Worm (Caenorhabditis elegans) whole organism, L1 larva: Measurements from ENCODE around the gene C47E8.1.

Experiments
- Y116A8C.19 ChIP-seq: sonication (generic microtip); optimal IDR thresholded peaks from 2 replicates; lab custom pipeline; 2016; ENCODE audit warnings: missing compliant biosample characterization, missing genetic modification characterization, borderline replicate concordance
- fos-1 ChIP-seq: fragments of 150-350 bp; optimal IDR thresholded peaks from 2 replicates; lab custom pipeline; 2014; ENCODE audit warnings: missing biosample characterization, missing genetic modification characterization
- lsy-2 ChIP-seq, 2 experiments: fragments of 150-350 bp; optimal IDR thresholded peaks; 2 replicates each; lab custom pipeline; 2014; ENCODE audit warnings: missing biosample characterization in 2 of 2, missing genetic modification characterization in 2 of 2
- mef-2 ChIP-seq: fragments of 150-350 bp; optimal IDR thresholded peaks from 2 replicates; lab custom pipeline; 2014; ENCODE audit warnings: missing biosample characterization, missing genetic modification characterization
- nhr-12 ChIP-seq: sonication (generic microtip); optimal IDR thresholded peaks from 2 replicates; lab custom pipeline; 2017; ENCODE audit warnings: missing biosample characterization, missing genetic modification characterization
- nhr-19 ChIP-seq: fragments of 200-800 bp; sonication (Bioruptor generic); conservative IDR thresholded peaks from 2 replicates; pipeline ENCODE4 v1.3.6; 2022; ENCODE audit warnings: missing genetic modification characterization, missing compliant biosample characterization
- nhr-237 ChIP-seq: fragments of 150-350 bp; optimal IDR thresholded peaks from 2 replicates; lab custom pipeline; 2014; ENCODE audit warnings: missing biosample characterization, missing genetic modification characterization
- nhr-76 ChIP-seq: sonication (generic microtip); optimal IDR thresholded peaks from 2 replicates; lab custom pipeline; 2017; ENCODE audit warnings: missing biosample characterization, missing genetic modification characterization
- nhr-77 ChIP-seq: fragments of 150-350 bp; optimal IDR thresholded peaks from 2 replicates; lab custom pipeline; 2014; ENCODE audit warnings: missing biosample characterization, missing genetic modification characterization
- pag-3 ChIP-seq: sonication (generic microtip); optimal IDR thresholded peaks from 2 replicates; lab custom pipeline; 2017; ENCODE audit warnings: missing genetic modification characterization, mild to moderate bottlenecking, missing compliant biosample characterization, antibody characterized with exemption, borderline replicate concordance; ENCODE audit not compliant: insufficient read depth
- snu-23 ChIP-seq: sonication (generic microtip); optimal IDR thresholded peaks from 2 replicates; lab custom pipeline; 2016; ENCODE audit warnings: missing genetic modification characterization, missing compliant biosample characterization
- zag-1 ChIP-seq: fragments of 150-350 bp; optimal IDR thresholded peaks from 2 replicates; lab custom pipeline; 2014; ENCODE audit warnings: missing biosample characterization, missing genetic modification characterization
- ztf-4 ChIP-seq: fragments of 150-350 bp; optimal IDR thresholded peaks from 2 replicates; lab custom pipeline; 2014; ENCODE audit warnings: missing biosample characterization, missing genetic modification characterization

DNA sequence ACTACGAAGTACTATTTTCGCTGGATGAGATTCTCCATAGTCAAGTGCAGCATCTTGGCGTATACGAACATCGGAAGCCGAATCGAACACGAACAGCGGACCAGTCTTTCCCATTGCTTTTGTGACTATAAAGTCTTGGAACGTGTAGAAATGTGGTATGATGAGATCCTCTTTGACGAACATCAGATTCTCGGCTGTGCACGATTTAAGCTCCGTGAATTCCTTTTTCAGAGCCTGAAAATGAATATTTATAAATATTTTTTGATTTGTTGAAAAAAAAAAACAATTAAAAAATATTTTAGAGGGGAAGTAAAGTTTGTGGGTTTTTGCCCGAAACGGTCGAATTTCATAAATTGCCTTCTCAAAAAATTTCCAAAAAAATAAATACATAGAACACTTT, 18.1 kb downstream of the C47E8.1 start:
- no peak for TF ChIP-seq lsy-2 (tag; optimal IDR thresholded peaks at IDR 0.05; lab: Kevin White, UChicago)
- TF ChIP-seq nhr-12 (tag; lab: Kevin White, UChicago) = no peak
- TF ChIP-seq fos-1 (tag; lab: Kevin White, UChicago) = no peak
- TF ChIP-seq nhr-76 (tag; lab: Kevin White, UChicago) = no peak
- no peak for TF ChIP-seq ztf-4 (tag; lab: Kevin White, UChicago)
- no peak for TF ChIP-seq nhr-19 (GFP tag; lab: Robert Waterston, UW)
- TF ChIP-seq nhr-77 (tag; lab: Kevin White, UChicago) = no peak
- no peak for TF ChIP-seq zag-1 (tag; lab: Kevin White, UChicago)
- TF ChIP-seq snu-23 (GFP tag; lab: Kevin White, UChicago) = no peak
- TF ChIP-seq Y116A8C.19 = no peak
- no peak for TF ChIP-seq mef-2 (tag; lab: Kevin White, UChicago)
- no peak for TF ChIP-seq pag-3 (tag; lab: Kevin White, UChicago)
- TF ChIP-seq nhr-237 (tag; lab: Kevin White, UChicago) = no peak
